Fruit fly (Drosophila melanogaster): ENCODE measurements around the gene Ski6.

Gene Ski6

DNA sequence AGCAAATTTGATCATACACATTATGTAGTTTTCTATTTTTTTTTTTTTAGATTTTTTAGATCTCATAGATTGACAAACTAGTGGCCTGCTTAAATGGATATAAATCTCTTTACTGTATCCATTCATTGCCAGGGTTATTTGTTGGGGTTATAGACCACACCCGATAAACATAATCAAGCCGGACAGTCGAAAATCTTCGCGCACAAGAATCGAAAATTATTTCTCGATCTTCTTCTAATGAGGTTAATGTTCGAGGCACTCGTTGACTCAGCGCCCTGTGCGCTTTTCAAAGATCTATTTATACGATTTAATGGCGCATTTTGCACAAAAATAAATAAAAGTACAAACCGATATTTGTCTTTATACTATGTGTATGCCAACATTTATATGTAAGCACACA is 37.4 kb upstream of the Ski6 start, which contains the start of gene CG31730:
TSS of gene CG31730 (minus strand) at position 101 of the 400 bp plus-strand sequence.
- no peak for TF ChIP-seq CG31365 (tag; optimal IDR thresholded peaks at IDR 0.05)
- 0 out of 4 replicates have a peak, but pooled peaks have one; percentile 35 for TF ChIP-seq chinmo (GFP tag; IDR thresholded peaks at IDR 0.05; ENCODE audit: partially characterized antibody)
- TF ChIP-seq sens (GFP tag) = peak; percentile 13
- TF ChIP-seq Taf1 (GFP tag; IDR thresholded peaks at IDR 0.05) = no peak

dm6 chr2L:13258702-13259101 is 36.5 kb upstream of the Ski6 start:
- TF ChIP-seq CG1529 (GFP tag; optimal IDR thresholded peaks at IDR 0.05) (no peak), fd96Cb (tag; optimal IDR thresholded peaks at IDR 0.05) (peak; percentile 19), Sox100B (GFP tag; optimal IDR thresholded peaks at IDR 0.05) (peak; percentile 8), CG14667 (GFP tag; IDR thresholded peaks at IDR 0.05) (no peak), CG12769 (tag; optimal IDR thresholded peaks at IDR 0.05) (peak; percentile 15), unpg (GFP tag; optimal IDR thresholded peaks at IDR 0.05) (peak; percentile 62), exex (tag; optimal IDR thresholded peaks at IDR 0.05) (no peak), TFAM (GFP tag; optimal IDR thresholded peaks at IDR 0.05) (no peak), al (GFP tag; IDR thresholded peaks at IDR 0.05) (peak; percentile 25; the same call in 1 of the 2 replicates), Tbp (GFP tag; optimal IDR thresholded peaks at IDR 0.05) (no peak), CG6254 (GFP tag; optimal IDR thresholded peaks at IDR 0.05) (peak; percentile 3), CG7928 (GFP tag; optimal IDR thresholded peaks at IDR 0.05) (no peak), Hmx (GFP tag; optimal IDR thresholded peaks at IDR 0.05) (no peak), CG6813 (GFP tag; optimal IDR thresholded peaks at IDR 0.05) (no peak), cwo (GFP tag; optimal IDR thresholded peaks at IDR 0.05) (no peak), wek (GFP tag; optimal IDR thresholded peaks at IDR 0.05) (no peak), HmgZ (tag; optimal IDR thresholded peaks at IDR 0.05) (no peak), ab (GFP tag; optimal IDR thresholded peaks at IDR 0.05) (no peak), CG11398 (GFP tag; optimal IDR thresholded peaks at IDR 0.05) (no peak), Rfx (GFP tag; IDR thresholded peaks at IDR 0.05) (peak; percentile 47), HmgD (GFP tag; optimal IDR thresholded peaks at IDR 0.05) (no peak), CG4282 (GFP tag; optimal IDR thresholded peaks at IDR 0.05) (no peak), cato (GFP tag; optimal IDR thresholded peaks at IDR 0.05; ENCODE audit: borderline replicate concordance) (no peak), CG2712 (tag; optimal IDR thresholded peaks at IDR 0.05) (peak; percentile 50), Asciz (GFP tag; optimal IDR thresholded peaks at IDR 0.05) (peak; percentile 7), luna (GFP tag; optimal IDR thresholded peaks at IDR 0.05) (no peak), Lim3 (GFP tag; IDR thresholded peaks at IDR 0.05) (no peak), pfk (GFP tag; optimal IDR thresholded peaks at IDR 0.05) (no peak), B-H1 (GFP tag; IDR thresholded peaks at IDR 0.05) (0 out of 3 replicates have a peak, but pooled peaks have one; percentile 18), ind (GFP tag; optimal IDR thresholded peaks at IDR 0.05) (no peak), CG7357 (GFP tag; IDR thresholded peaks at IDR 0.05) (no peak), tap (tag; optimal IDR thresholded peaks at IDR 0.05) (peak; percentile 43), maf-S (GFP tag; optimal IDR thresholded peaks at IDR 0.05) (no peak), Ptx1 (GFP tag; IDR thresholded peaks at IDR 0.05) (no peak), fd64A (GFP tag; optimal IDR thresholded peaks at IDR 0.05) (no peak), CG6175 (GFP tag; IDR thresholded peaks at IDR 0.05) (no peak), CG14050 (GFP tag; IDR thresholded peaks at IDR 0.05) (0 out of 3 replicates have a peak, but pooled peaks have one; percentile 19), HLHmδ (GFP tag; optimal IDR thresholded peaks at IDR 0.05) (no peak), sob (GFP tag; IDR thresholded peaks at IDR 0.05) (no peak), CG2120 (GFP tag; optimal IDR thresholded peaks at IDR 0.05) (peak; percentile 2), CG7786 (GFP tag; optimal IDR thresholded peaks at IDR 0.05) (no peak), Ada2b (GFP tag; IDR thresholded peaks at IDR 0.05) (peak; percentile 23; the same call in 1 of the 2 replicates), CG5245 (GFP tag; optimal IDR thresholded peaks at IDR 0.05) (no peak), Oli (tag; optimal IDR thresholded peaks at IDR 0.05) (peak; percentile 34), CG13123 (GFP tag; optimal IDR thresholded peaks at IDR 0.05) (no peak), bcd (GFP tag; optimal IDR thresholded peaks at IDR 0.05) (peak; percentile 1)

Measured in whole organism, embryonic.